Worm (Caenorhabditis elegans) whole organism, late embryonic: ENCODE measurements around the gene best-9.
"Not testable (repeated sequence)": the region's sequence is repeated elsewhere in the genome, so short reads cannot be mapped to it uniquely, and the experiment has no call there.

Experiments used
- ceh-22 ChIP-seq: sonication (generic microtip); optimal IDR thresholded peaks from 2 replicates; lab custom pipeline; 2017; ENCODE audit warnings: missing biosample characterization, missing genetic modification characterization
- pag-3 ChIP-seq: sonication (generic microtip); optimal IDR thresholded peaks from 2 replicates; lab custom pipeline; 2016; ENCODE audit warnings: missing compliant biosample characterization, missing genetic modification characterization, borderline replicate concordance

DNA sequence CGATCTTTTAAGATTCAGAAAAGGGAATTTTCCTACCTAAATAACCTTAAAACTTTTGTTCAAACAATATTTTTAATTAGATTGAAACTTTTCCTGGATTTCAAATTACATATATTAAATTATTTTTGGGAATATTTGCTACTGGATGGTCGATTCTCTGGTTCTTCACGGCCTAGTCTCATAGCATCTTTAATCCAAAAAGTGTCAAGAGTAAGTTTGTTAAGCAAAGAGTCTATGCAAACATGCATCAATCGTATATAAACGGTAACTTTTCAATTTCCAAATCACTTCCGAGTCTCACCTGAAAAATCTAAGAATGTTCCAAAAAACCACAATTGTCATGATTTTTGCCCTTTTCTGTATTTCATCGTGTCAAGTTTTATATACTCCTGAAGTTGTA, 37.4 kb downstream of the best-9 start, which contains the start of gene nspb-4:
- TF ChIP-seq pag-3 (tag; lab: Kevin White, UChicago); ceh-22: not testable (repeated sequence)
